Fruit fly (Drosophila melanogaster): ENCODE results near the gene Hsp67Bc.

dm6 chr3L:9349314-9349733 lies 23.0 kb downstream of the Hsp67Bc start, which contains the start of gene PGRP-LF:
- no peak for TF ChIP-seq rib (GFP tag; IDR thresholded peaks at IDR 0.05)
- no peak for TF ChIP-seq CG16779 (GFP tag; IDR thresholded peaks at IDR 0.05)

Data from whole organism, embryonic.